Worm (Caenorhabditis elegans): ENCODE results near the gene mig-23.
A peak's percentile ranks its signal among the peaks of the same experiment; 100 is the strongest.

DNA sequence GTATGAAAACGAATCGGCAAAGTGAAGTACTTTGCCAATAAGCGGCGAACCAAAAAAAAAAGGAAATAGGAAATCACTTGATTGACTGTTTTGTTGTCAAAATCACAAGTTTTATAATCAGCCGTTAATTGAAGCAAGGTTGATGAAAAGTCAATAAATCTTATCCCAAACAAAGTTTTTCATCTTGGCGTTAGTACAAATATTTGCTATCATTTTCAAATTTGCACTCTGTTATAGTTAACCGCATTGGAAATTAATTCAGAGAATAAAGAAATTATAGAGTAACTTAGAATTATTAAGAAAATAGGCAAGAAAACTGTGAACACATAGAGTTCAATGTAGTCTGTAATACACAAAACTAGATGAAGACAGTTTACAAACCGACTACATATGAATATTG lies 4.2 kb downstream of the mig-23 start, which contains the start of gene acs-17:
- TF ChIP-seq pqm-1 (tag; optimal IDR thresholded peaks at IDR 0.05), result no peak
- TF ChIP-seq lin-15B (tag; optimal IDR thresholded peaks at IDR 0.05), result no peak
- no peak for TF ChIP-seq tlp-1 (tag; optimal IDR thresholded peaks at IDR 0.05)
- TF ChIP-seq fos-1 (tag; optimal IDR thresholded peaks at IDR 0.05), result no peak
- peak; percentile 11 for TF ChIP-seq unc-130 (tag; optimal IDR thresholded peaks at IDR 0.05)
- no peak for TF ChIP-seq C34B4.2 (tag; optimal IDR thresholded peaks at IDR 0.05)
- no peak for TF ChIP-seq ets-5 (GFP tag; IDR thresholded peaks at IDR 0.05)
- no peak for TF ChIP-seq dpl-1 (GFP tag; optimal IDR thresholded peaks at IDR 0.05)
- no peak for TF ChIP-seq hlh-4 (tag; optimal IDR thresholded peaks at IDR 0.05)
- no peak for TF ChIP-seq nhr-84 (tag; optimal IDR thresholded peaks at IDR 0.05)
- TF ChIP-seq swsn-7 (tag; optimal IDR thresholded peaks at IDR 0.05), result no peak
- no peak for TF ChIP-seq efl-1 (optimal IDR thresholded peaks at IDR 0.05)
- no peak for TF ChIP-seq efl-1 (GFP tag; optimal IDR thresholded peaks at IDR 0.05 in 1 of 2)
- TF ChIP-seq ztf-4 (tag; optimal IDR thresholded peaks at IDR 0.05), result no peak
- no peak for TF ChIP-seq hlh-17 (GFP tag; optimal IDR thresholded peaks at IDR 0.05; ENCODE audit: borderline replicate concordance)
